Worm (Caenorhabditis elegans) whole organism, early embryonic: Measurements from ENCODE around the gene W03B1.3.

Experiments
- F13C5.2 ChIP-seq: sonication (generic microtip); optimal IDR thresholded peaks from 2 replicates; lab custom pipeline; 2017; ENCODE audit warnings: mild to moderate bottlenecking, missing genetic modification characterization, inconsistent platforms, missing compliant biosample characterization
- aly-1 ChIP-seq: sonication (generic microtip); optimal IDR thresholded peaks from 2 replicates; lab custom pipeline; 2016; ENCODE audit warnings: missing genetic modification characterization, missing compliant biosample characterization
- ama-1 ChIP-seq: fragments of 150-350 bp; optimal IDR thresholded peaks from 2 replicates; lab custom pipeline; 2014
- ceh-13 ChIP-seq: fragments of 200-800 bp; sonication (Bioruptor generic); optimal IDR thresholded peaks from 2 replicates; lab custom pipeline; 2018; ENCODE audit warnings: mild to moderate bottlenecking, missing genetic modification characterization, missing compliant biosample characterization
- ceh-36 ChIP-seq: sonication (generic microtip); optimal IDR thresholded peaks from 2 replicates; lab custom pipeline; 2016; ENCODE audit warnings: missing genetic modification characterization, inconsistent platforms, missing compliant biosample characterization
- flt-1 ChIP-seq: fragments of 200-800 bp; sonication (Bioruptor generic); IDR thresholded peaks from 2 replicates; pipeline ENCODE4 v1.3.6; 2022; ENCODE audit warnings: missing genetic modification characterization, missing compliant biosample characterization
- hmg-4 ChIP-seq: fragments of 200-800 bp; sonication (Bioruptor generic); optimal IDR thresholded peaks from 2 replicates; lab custom pipeline; 2018; ENCODE audit warnings: mild to moderate bottlenecking, missing genetic modification characterization, missing compliant biosample characterization
- pes-1 ChIP-seq: fragments of 200-800 bp; sonication (Bioruptor generic); IDR thresholded peaks from 2 replicates; pipeline ENCODE4 v1.3.6; 2022; ENCODE audit warnings: missing genetic modification reagents, missing genetic modification characterization, missing compliant biosample characterization
- sea-1 ChIP-seq: fragments of 200-800 bp; sonication (Bioruptor generic); conservative IDR thresholded peaks from 2 replicates; pipeline ENCODE4 v1.3.6; 2022; ENCODE audit warnings: missing genetic modification characterization, missing compliant biosample characterization
- tbx-37 ChIP-seq: fragments of 200-800 bp; sonication (Bioruptor generic); conservative IDR thresholded peaks from 2 replicates; pipeline ENCODE4 v1.3.6; 2022; ENCODE audit warnings: missing genetic modification reagents, missing genetic modification characterization, missing compliant biosample characterization

DNA sequence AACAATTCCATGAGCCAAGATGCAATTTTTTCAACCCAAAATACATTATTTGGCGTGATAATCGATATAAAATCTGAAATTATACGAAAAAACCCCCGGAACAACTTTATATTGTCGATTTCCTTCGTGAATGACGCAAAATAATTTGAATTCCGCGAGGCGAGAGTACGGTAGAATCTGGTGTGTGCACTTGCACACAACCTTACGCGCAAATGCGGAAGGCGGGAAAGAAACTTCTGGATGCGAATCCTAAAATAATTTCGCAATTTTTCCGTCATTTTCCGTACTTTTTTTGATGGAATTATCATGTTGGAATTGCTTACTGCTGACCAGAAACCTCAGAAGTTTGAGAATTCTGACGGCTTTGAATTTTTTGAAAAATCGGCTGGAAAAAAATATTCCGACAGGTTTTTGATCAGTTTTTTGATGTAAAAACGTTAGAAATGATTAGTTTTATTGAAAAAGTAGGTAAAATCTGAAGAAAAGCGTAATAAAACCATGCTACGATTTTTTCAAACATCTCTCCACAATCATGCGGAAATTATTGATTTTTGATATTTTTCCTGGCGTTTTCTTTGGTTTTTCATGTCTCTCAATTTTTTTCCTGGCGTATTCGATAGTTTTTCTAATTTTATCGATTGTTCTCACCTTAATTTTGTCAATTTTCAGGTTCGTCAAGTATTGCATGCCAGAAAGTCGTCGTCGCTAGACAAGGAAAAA, 28.7 kb downstream of the W03B1.3 start, which contains the start of gene set-9:
- TF ChIP-seq ama-1 (lab: Kevin White, UChicago): no peak
- TF ChIP-seq hmg-4 (GFP tag; lab: Kevin White, UChicago): no peak
- TF ChIP-seq sea-1 (GFP tag; lab: Robert Waterston, UW): no peak
- TF ChIP-seq aly-1 (tag; lab: Kevin White, UChicago): no peak
- no peak for TF ChIP-seq tbx-37 (GFP tag; lab: Robert Waterston, UW)
- no peak for TF ChIP-seq flt-1 (GFP tag; lab: Robert Waterston, UW)
- no peak for TF ChIP-seq ceh-13 (GFP tag; lab: Kevin White, UChicago)
- no peak for TF ChIP-seq pes-1
- TF ChIP-seq ceh-36: no peak
- no peak for TF ChIP-seq F13C5.2 (tag; lab: Kevin White, UChicago)
